Fruit fly (Drosophila melanogaster) whole organism, wandering third instar larva: ENCODE results near the gene wdn.

Experiments
- CG32264 ChIP-seq: fragments of 200-800 bp; sonication (Bioruptor generic); optimal IDR thresholded peaks from 2 replicates; lab custom pipeline; 2016; ENCODE audit warnings: missing biosample characterization, missing genetic modification characterization
- GATAd ChIP-seq: sonication (Bioruptor generic); optimal IDR thresholded peaks from 2 replicates; lab custom pipeline; 2016; ENCODE audit warnings: missing biosample characterization, missing genetic modification characterization
- Mio ChIP-seq: sonication (Bioruptor generic); optimal IDR thresholded peaks from 2 replicates; lab custom pipeline; 2016; ENCODE audit warnings: missing biosample characterization, missing genetic modification characterization
- pan ChIP-seq: fragments of >200 bp; optimal IDR thresholded peaks from 2 replicates; lab custom pipeline; 2017
- usp ChIP-seq: fragments of >200 bp; optimal IDR thresholded peaks from 2 replicates; lab custom pipeline; 2017; ENCODE audit warnings: missing biosample characterization, missing genetic modification characterization
- woc ChIP-seq: sonication (Bioruptor generic); optimal IDR thresholded peaks from 2 replicates; lab custom pipeline; 2016; ENCODE audit warnings: missing biosample characterization, mild to moderate bottlenecking, missing genetic modification characterization

DNA sequence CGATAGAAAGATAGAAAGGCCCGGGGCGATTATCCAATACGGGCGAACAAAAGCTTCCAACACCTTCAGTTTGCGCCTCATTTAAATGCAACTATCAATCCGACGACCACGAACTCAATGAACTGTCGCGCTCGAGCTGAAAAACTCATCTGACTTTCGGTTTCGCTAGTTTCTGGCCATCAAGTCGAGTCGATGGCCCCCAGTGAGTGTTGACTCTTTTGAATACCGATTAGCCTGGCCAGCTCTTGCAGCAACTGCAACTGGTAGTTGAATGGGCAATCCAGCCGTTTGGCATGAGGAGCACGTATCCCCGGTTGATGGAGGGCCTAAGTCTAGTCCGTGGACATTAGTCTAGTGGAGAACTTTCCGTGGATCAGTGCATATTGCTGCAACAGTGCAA is 16.1 kb upstream of the wdn start:
- TF ChIP-seq pan (lab: Kevin White, UChicago) (no peak), woc (no peak), CG32264 (GFP tag; lab: Kevin White, UChicago) (no peak), Mio (GFP tag; lab: Kevin White, UChicago) (no peak), usp (GFP tag; lab: Kevin White, UChicago) (no peak), GATAd (GFP tag; lab: Kevin White, UChicago) (no peak)
